Worm (Caenorhabditis elegans) whole organism, L4 larva: ENCODE results near the gene F28A10.7.

Experiments used
- F37D6.2 ChIP-seq: sonication (generic microtip); optimal IDR thresholded peaks from 2 replicates; lab custom pipeline; 2016; ENCODE audit warnings: mild to moderate bottlenecking, missing genetic modification characterization, missing compliant biosample characterization
- T20F7.1 ChIP-seq: fragments of 200-800 bp; sonication (Bioruptor generic); optimal IDR thresholded peaks from 2 replicates; lab custom pipeline; 2018; ENCODE audit warnings: mild to moderate bottlenecking, missing genetic modification characterization, missing compliant biosample characterization
- Y105C5A.15 ChIP-seq: fragments of 200-800 bp; sonication (Bioruptor generic); IDR thresholded peaks from 2 replicates; pipeline ENCODE4 v1.3.6; 2022; ENCODE audit warnings: missing genetic modification characterization, missing compliant biosample characterization
- Y75B8A.6 ChIP-seq: fragments of 200-800 bp; sonication (Bioruptor generic); IDR thresholded peaks from 2 replicates; pipeline ENCODE4 v1.3.6; 2022; ENCODE audit warnings: missing genetic modification reagents, missing genetic modification characterization, missing compliant biosample characterization
- aha-1 ChIP-seq: fragments of 150-350 bp; peaks from one replicate; lab custom pipeline; 2014; ENCODE audit warnings: missing biosample characterization, missing genetic modification characterization
- ama-1 ChIP-seq: fragments of 150-350 bp; optimal IDR thresholded peaks from 2 replicates; lab custom pipeline; 2014; ENCODE audit warnings: inconsistent platforms, mixed read lengths
- arid-1 ChIP-seq: fragments of 200-800 bp; sonication (Bioruptor generic); conservative IDR thresholded peaks from 2 replicates; pipeline ENCODE4 v1.3.6; 2022; ENCODE audit warnings: missing genetic modification reagents, missing genetic modification characterization, missing compliant biosample characterization
- ceh-28 ChIP-seq: fragments of 150-350 bp; optimal IDR thresholded peaks from 2 replicates; lab custom pipeline; 2014; ENCODE audit warnings: missing biosample characterization, missing genetic modification reagents, missing genetic modification characterization
- ceh-32 ChIP-seq: sonication (generic microtip); optimal IDR thresholded peaks from 2 replicates; lab custom pipeline; 2016; ENCODE audit warnings: mild to moderate bottlenecking, missing genetic modification characterization, missing compliant biosample characterization; ENCODE audit not compliant: poor library complexity
- cey-2 ChIP-seq: sonication (generic microtip); optimal IDR thresholded peaks from 3 replicates; lab custom pipeline; 2017; ENCODE audit warnings: missing genetic modification characterization, mild to moderate bottlenecking, missing compliant biosample characterization, antibody characterized with exemption, borderline replicate concordance; ENCODE audit not compliant: insufficient read depth
- ctbp-1 ChIP-seq: fragments of 200-800 bp; sonication (Bioruptor generic); IDR thresholded peaks from 2 replicates; pipeline ENCODE4 v1.3.6; 2022; ENCODE audit warnings: missing genetic modification reagents, missing genetic modification characterization, missing compliant biosample characterization
- daf-16 ChIP-seq, 3 experiments: sonication (generic microtip); optimal IDR thresholded peaks; 2 replicates each; lab custom pipeline; 2016 to 2017; ENCODE audit warnings: missing genetic modification characterization in 3 of 3, missing genetic modification reagents in 3 of 3, mild to moderate bottlenecking in 2 of 3, missing compliant biosample characterization in 2 of 3, missing biosample characterization in 1 of 3, moderate library complexity in 1 of 3
- dmd-6 ChIP-seq: fragments of 200-800 bp; sonication (Bioruptor generic); IDR thresholded peaks from 2 replicates; pipeline ENCODE4 v1.3.6; 2022; ENCODE audit warnings: missing genetic modification reagents, missing genetic modification characterization, missing compliant biosample characterization
- dpl-1 ChIP-seq: fragments of 150-350 bp; optimal IDR thresholded peaks from 2 replicates; lab custom pipeline; 2014; ENCODE audit warnings: missing biosample characterization, missing genetic modification reagents, missing genetic modification characterization
- duxl-1 ChIP-seq: sonication (generic microtip); optimal IDR thresholded peaks from 2 replicates; lab custom pipeline; 2016; ENCODE audit warnings: mild to moderate bottlenecking, missing genetic modification characterization, moderate library complexity, missing compliant biosample characterization; ENCODE audit not compliant: poor library complexity
- dve-1 ChIP-seq: sonication (generic microtip); optimal IDR thresholded peaks from 2 replicates; lab custom pipeline; 2017; ENCODE audit warnings: antibody characterized with exemption, mild to moderate bottlenecking, missing genetic modification characterization, missing compliant biosample characterization; ENCODE audit not compliant: insufficient read depth
- egl-27 ChIP-seq: sonication (generic microtip); optimal IDR thresholded peaks from 3 replicates; lab custom pipeline; 2017; ENCODE audit warnings: missing biosample characterization, missing genetic modification reagents, missing genetic modification characterization
- fkh-10 ChIP-seq: fragments of 150-350 bp; optimal IDR thresholded peaks from 2 replicates; lab custom pipeline; 2014; ENCODE audit warnings: missing biosample characterization, missing genetic modification reagents, missing genetic modification characterization
- gei-8 ChIP-seq: fragments of 200-800 bp; sonication (Bioruptor generic); optimal IDR thresholded peaks from 2 replicates; lab custom pipeline; 2018; ENCODE audit warnings: mild to moderate bottlenecking, missing genetic modification characterization, missing compliant biosample characterization
- hif-1 ChIP-seq, 2 experiments: sonication (generic microtip); optimal IDR thresholded peaks; 2 replicates each; lab custom pipeline; 2016 to 2017; ENCODE audit warnings: missing compliant biosample characterization in 2 of 2, missing genetic modification characterization in 2 of 2, missing genetic modification reagents in 2 of 2, missing genotype in 2 of 2, mild to moderate bottlenecking in 1 of 2
- hlh-11 ChIP-seq: fragments of 200-800 bp; sonication (Bioruptor generic); optimal IDR thresholded peaks from 2 replicates; lab custom pipeline; 2018; ENCODE audit warnings: mild to moderate bottlenecking, missing genetic modification characterization, missing compliant biosample characterization
- jun-1 ChIP-seq: fragments of 150-350 bp; optimal IDR thresholded peaks from 2 replicates; lab custom pipeline; 2014; ENCODE audit warnings: missing biosample characterization, missing genetic modification reagents, missing genetic modification characterization
- lim-7 ChIP-seq: fragments of 200-800 bp; sonication (Bioruptor generic); IDR thresholded peaks from 2 replicates; pipeline ENCODE4 v1.3.6; 2022; ENCODE audit warnings: missing genetic modification characterization, missing compliant biosample characterization
- lin-1 ChIP-seq: fragments of 200-800 bp; sonication (Bioruptor generic); IDR thresholded peaks from 2 replicates; pipeline ENCODE4 v1.3.6; 2022; ENCODE audit warnings: missing genetic modification reagents, missing genetic modification characterization, missing compliant biosample characterization
- lin-13 ChIP-seq: fragments of 150-350 bp; optimal IDR thresholded peaks from 2 replicates; lab custom pipeline; 2014; ENCODE audit warnings: missing biosample characterization, missing genetic modification reagents, missing genetic modification characterization
- lin-39 ChIP-seq: fragments of 150-350 bp; optimal IDR thresholded peaks from 2 replicates; lab custom pipeline; 2014; ENCODE audit warnings: missing biosample characterization, missing genetic modification reagents, missing genetic modification characterization
- lsy-2 ChIP-seq, 2 experiments: fragments of 150-350 bp in 1 of 2; sonication (generic microtip) in 1 of 2; optimal IDR thresholded peaks; 2 replicates each; lab custom pipeline; 2014 to 2017; ENCODE audit warnings: missing biosample characterization in 2 of 2, missing genetic modification characterization in 2 of 2
- madf-5 ChIP-seq, 2 experiments: fragments of 200-800 bp; sonication (Bioruptor generic); IDR thresholded peaks; 2 replicates each; pipeline ENCODE4 v1.3.6; 2022; ENCODE audit warnings: missing compliant biosample characterization in 2 of 2, missing genetic modification characterization in 2 of 2
- mdl-1 ChIP-seq, 2 experiments: fragments of 150-350 bp in 1 of 2; sonication (generic microtip) in 1 of 2; optimal IDR thresholded peaks; 2 replicates each; lab custom pipeline; 2014 to 2017; ENCODE audit warnings: missing biosample characterization in 2 of 2, missing genetic modification characterization in 2 of 2
- mep-1 ChIP-seq: fragments of 150-350 bp; sonication (generic microtip); optimal IDR thresholded peaks from 3 replicates; lab custom pipeline; 2014; ENCODE audit warnings: missing biosample characterization, missing genetic modification characterization
- mes-2 ChIP-seq: sonication (generic microtip); optimal IDR thresholded peaks from 2 replicates; lab custom pipeline; 2016; ENCODE audit warnings: missing genotype, mild to moderate bottlenecking, missing genetic modification characterization, missing compliant biosample characterization; ENCODE audit not compliant: poor library complexity, severe bottlenecking
- mxl-2 ChIP-seq: fragments of 200-800 bp; sonication (Bioruptor generic); conservative IDR thresholded peaks from 2 replicates; pipeline ENCODE4 v1.3.6; 2022; ENCODE audit warnings: missing genetic modification reagents, missing genetic modification characterization, missing compliant biosample characterization
- mxl-3 ChIP-seq: fragments of 200-800 bp; sonication (Bioruptor generic); optimal IDR thresholded peaks from 2 replicates; lab custom pipeline; 2018; ENCODE audit warnings: mild to moderate bottlenecking, missing genetic modification characterization, missing compliant biosample characterization
- nhr-28 ChIP-seq: fragments of 150-350 bp; optimal IDR thresholded peaks from 2 replicates; lab custom pipeline; 2014; ENCODE audit warnings: missing biosample characterization, missing genetic modification characterization
- nhr-48 ChIP-seq: sonication (generic microtip); optimal IDR thresholded peaks from 2 replicates; lab custom pipeline; 2016; ENCODE audit warnings: mild to moderate bottlenecking, missing genetic modification characterization, missing compliant biosample characterization
- nhr-6 ChIP-seq: fragments of 150-350 bp; optimal IDR thresholded peaks from 2 replicates; lab custom pipeline; 2014; ENCODE audit warnings: missing biosample characterization, missing genetic modification characterization
- nhr-77 ChIP-seq: fragments of 150-350 bp; optimal IDR thresholded peaks from 2 replicates; lab custom pipeline; 2014; ENCODE audit warnings: missing biosample characterization, missing genetic modification characterization
- pqm-1 ChIP-seq: sonication (generic microtip); optimal IDR thresholded peaks from 2 replicates; lab custom pipeline; 2017; ENCODE audit warnings: missing biosample characterization, missing genetic modification characterization
- rbr-2 ChIP-seq: sonication (generic microtip); optimal IDR thresholded peaks from 2 replicates; lab custom pipeline; 2016; ENCODE audit warnings: missing genotype, missing genetic modification characterization, missing compliant biosample characterization
- snpc-4 ChIP-seq: fragments of 150-350 bp; optimal IDR thresholded peaks from 2 replicates; lab custom pipeline; 2014; ENCODE audit warnings: missing biosample characterization, missing genetic modification characterization
- spr-1 ChIP-seq: sonication (generic microtip); optimal IDR thresholded peaks from 2 replicates; lab custom pipeline; 2016; ENCODE audit warnings: mild to moderate bottlenecking, missing genetic modification characterization, missing compliant biosample characterization
- unc-130 ChIP-seq: sonication (generic microtip); optimal IDR thresholded peaks from 2 replicates; lab custom pipeline; 2016; ENCODE audit warnings: missing genetic modification reagents, missing genetic modification characterization, missing compliant biosample characterization
- unc-39 ChIP-seq: sonication (generic microtip); optimal IDR thresholded peaks from 2 replicates; lab custom pipeline; 2017; ENCODE audit warnings: missing biosample characterization, missing genetic modification characterization
- unc-62 ChIP-seq, 3 experiments: fragments of 150-350 bp in 1 of 3; sonication (generic microtip); optimal IDR thresholded peaks in 2 of 3; peaks in 1 of 3; 1 replicate in 1 of 3; 2 replicates in 2 of 3; lab custom pipeline; 2014 to 2017; ENCODE audit warnings: missing biosample characterization in 3 of 3, missing genetic modification characterization in 3 of 3, missing genetic modification reagents in 3 of 3, missing genotype in 1 of 3
- vab-7 ChIP-seq: fragments of 200-800 bp; sonication (Bioruptor generic); IDR thresholded peaks from 2 replicates; pipeline ENCODE4 v1.3.6; 2022; ENCODE audit warnings: missing genetic modification reagents, missing genetic modification characterization, missing compliant biosample characterization
- ztf-11 ChIP-seq: fragments of 150-350 bp; optimal IDR thresholded peaks from 2 replicates; lab custom pipeline; 2014; ENCODE audit warnings: missing biosample characterization, missing genetic modification characterization

F28A10.7 gene

DNA sequence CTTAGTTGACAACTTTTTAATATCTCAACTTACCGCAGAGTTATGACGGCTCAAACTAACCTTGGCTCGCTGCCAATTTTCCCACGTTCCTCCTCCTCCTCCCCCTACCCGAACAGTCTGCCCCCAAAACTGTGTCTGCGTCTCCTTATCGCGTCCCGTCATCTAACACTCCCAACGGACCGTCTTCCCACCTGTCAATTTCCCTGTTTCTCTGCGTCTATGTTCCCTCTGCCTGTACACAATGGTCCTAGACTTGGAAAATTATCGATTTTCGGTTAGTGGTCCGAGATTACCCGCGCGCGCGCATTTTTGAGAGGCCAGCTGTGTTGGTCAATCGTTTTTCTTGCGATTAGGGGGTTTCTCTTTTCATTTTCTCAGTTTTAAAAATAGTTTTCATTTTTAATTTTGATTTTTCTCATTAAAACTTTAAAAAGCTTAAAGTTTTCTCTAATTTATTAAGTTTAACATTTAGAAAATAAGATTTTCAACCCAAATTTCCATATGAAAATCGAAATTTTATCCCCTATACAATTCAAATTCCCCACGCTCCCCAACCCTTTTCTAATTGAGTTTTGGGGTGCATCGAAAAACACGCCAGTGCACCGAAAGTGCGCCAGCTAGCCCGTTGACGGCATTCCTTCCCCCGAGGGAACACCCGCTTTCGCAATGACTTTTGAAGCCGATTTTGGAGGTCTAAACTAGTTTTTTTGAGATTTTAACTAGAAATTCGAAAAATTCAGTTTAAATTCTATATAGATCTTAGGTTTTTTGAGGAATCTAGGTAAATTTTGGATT, 27.7 kb upstream of the F28A10.7 start, which contains the start of gene alg-2:
alg-2 (plus strand) TSS at position 220 of the 795 bp plus-strand sequence.
- TF ChIP-seq pqm-1 (peak; percentile 37), mxl-3 (peak; percentile 60), lin-13 (GFP tag; lab: Kevin White, UChicago) (peak; percentile 61), fkh-10 (GFP tag; lab: Kevin White, UChicago) (no peak), aha-1 (tag; lab: Kevin White, UChicago) (peak; percentile 6), ama-1 (lab: Kevin White, UChicago) (no peak), ztf-11 (tag; lab: Kevin White, UChicago) (no peak), mes-2 (tag; lab: Kevin White, UChicago) (peak; percentile 48), ceh-28 (tag; lab: Kevin White, UChicago) (no peak), hif-1 (tag; optimal IDR thresholded peaks at IDR 0.05; lab: Kevin White, UChicago) (peak in 1 of 2 experiments; percentile 19), F37D6.2 (no peak), ctbp-1 (GFP tag; lab: Robert Waterston, UW) (peak; percentile 53; the same call in 1 of the 2 replicates), lin-39 (no peak), Y105C5A.15 (GFP tag; lab: Robert Waterston, UW) (no peak), vab-7 (GFP tag; lab: Robert Waterston, UW) (0 out of 2 replicates have a peak, but pooled peaks have one; percentile 5), duxl-1 (tag; lab: Kevin White, UChicago) (peak; percentile 28), T20F7.1 (no peak), arid-1 (no peak), nhr-6 (no peak), nhr-48 (tag; lab: Kevin White, UChicago) (peak; percentile 16), rbr-2 (tag; lab: Kevin White, UChicago) (peak; percentile 50), nhr-28 (tag; lab: Kevin White, UChicago) (peak; percentile 12), snpc-4 (no peak), unc-62 (GFP tag; optimal IDR thresholded peaks at IDR 0.05 in 1 of 2; lab: Kevin White, UChicago) (peak in 1 of 2 experiments; percentile 82), unc-62 (tag; optimal IDR thresholded peaks at IDR 0.05; lab: Kevin White, UChicago) (no peak), spr-1 (tag; lab: Kevin White, UChicago) (no peak), ceh-32 (tag; lab: Kevin White, UChicago) (no peak), dve-1 (peak; percentile 43), hlh-11 (peak; percentile 28), dpl-1 (GFP tag; lab: Kevin White, UChicago) (peak; percentile 57), nhr-77 (tag; lab: Kevin White, UChicago) (peak; percentile 21), egl-27 (tag; lab: Kevin White, UChicago) (no peak), mdl-1 (tag; optimal IDR thresholded peaks at IDR 0.05; lab: Kevin White, UChicago) (peak in 1 of 2 experiments; percentile 30), madf-5 (GFP tag; IDR thresholded peaks at IDR 0.05; lab: Robert Waterston, UW) (no peak), unc-39 (tag; lab: Kevin White, UChicago) (no peak), gei-8 (GFP tag; lab: Kevin White, UChicago) (no peak), lin-1 (peak; percentile 24; the same call in 1 of the 2 replicates), Y75B8A.6 (GFP tag; lab: Robert Waterston, UW) (no peak), lim-7 (no peak), dmd-6 (GFP tag; lab: Robert Waterston, UW) (peak; percentile 70), cey-2 (no peak), mep-1 (peak; percentile 60), lsy-2 (tag; optimal IDR thresholded peaks at IDR 0.05; lab: Kevin White, UChicago) (peak in 1 of 2 experiments; percentile 69), daf-16 (GFP tag; optimal IDR thresholded peaks at IDR 0.05; lab: Kevin White, UChicago) (no peak), daf-16 (tag; optimal IDR thresholded peaks at IDR 0.05; lab: Kevin White, UChicago) (peak; percentile 13), mxl-2 (GFP tag; lab: Robert Waterston, UW) (0 out of 2 replicates have a peak, but pooled peaks have one; percentile 8), unc-130 (GFP tag; lab: Kevin White, UChicago) (no peak), jun-1 (no peak)
- TF ChIP-seq, all 104 proteins: peak for 24
